Fruit fly (Drosophila melanogaster): ENCODE results near the gene Pomp.

Pomp gene

dm6 chr2L:20825265-20825664, 37.8 kb downstream of the Pomp start (continued):
- TF ChIP-seq dac (GFP tag; optimal IDR thresholded peaks at IDR 0.05): no peak
- TF ChIP-seq acj6 (GFP tag; optimal IDR thresholded peaks at IDR 0.05): no peak
- TF ChIP-seq svp (GFP tag): peak; percentile 83
- TF ChIP-seq achi (GFP tag; optimal IDR thresholded peaks at IDR 0.05): no peak
- TF ChIP-seq CG4318 (GFP tag; optimal IDR thresholded peaks at IDR 0.05): no peak
- TF ChIP-seq topi (GFP tag; optimal IDR thresholded peaks at IDR 0.05): no peak
- TF ChIP-seq CG10669 (GFP tag; optimal IDR thresholded peaks at IDR 0.05): no peak
- no peak for TF ChIP-seq esn (GFP tag; optimal IDR thresholded peaks at IDR 0.05)
- no peak for TF ChIP-seq CG8632 (GFP tag; optimal IDR thresholded peaks at IDR 0.05)
- TF ChIP-seq Hr4 (GFP tag; optimal IDR thresholded peaks at IDR 0.05): no peak
- TF ChIP-seq CG8119 (GFP tag; IDR thresholded peaks at IDR 0.05): no peak
- no peak for TF ChIP-seq Eip75B (GFP tag; optimal IDR thresholded peaks at IDR 0.05)
- TF ChIP-seq CG9139 (GFP tag; optimal IDR thresholded peaks at IDR 0.05): peak; percentile 21
- no peak for TF ChIP-seq Eip93F (GFP tag; optimal IDR thresholded peaks at IDR 0.05)
- peak; percentile 20 for TF ChIP-seq CG6854 (GFP tag; optimal IDR thresholded peaks at IDR 0.05)
- TF ChIP-seq eg (GFP tag; IDR thresholded peaks at IDR 0.05): peak; percentile 38; the same call in 2 of the 3 replicates
- no peak for TF ChIP-seq Hr39 (GFP tag; optimal IDR thresholded peaks at IDR 0.05)
- TF ChIP-seq CG6163 (GFP tag; IDR thresholded peaks at IDR 0.05): no peak
- TF ChIP-seq fd59A (GFP tag; optimal IDR thresholded peaks at IDR 0.05): no peak

dm6 chr2L:20826226-20826625, 38.8 kb downstream of the Pomp start:
- TF ChIP-seq CG11762 (GFP tag; optimal IDR thresholded peaks at IDR 0.05; ENCODE audit: insufficient read depth): no peak
- TF ChIP-seq ss (GFP tag; optimal IDR thresholded peaks at IDR 0.05): no peak
- TF ChIP-seq Ets21C (GFP tag; optimal IDR thresholded peaks at IDR 0.05): no peak
- TF ChIP-seq achi (GFP tag; optimal IDR thresholded peaks at IDR 0.05): no peak
- TF ChIP-seq Ets96B (tag; optimal IDR thresholded peaks at IDR 0.05): no peak
- TF ChIP-seq svp (GFP tag): no peak
- TF ChIP-seq Sox15 (GFP tag; optimal IDR thresholded peaks at IDR 0.05): no peak
- no peak for TF ChIP-seq CG9139 (GFP tag; optimal IDR thresholded peaks at IDR 0.05)
- no peak for TF ChIP-seq Eip93F (GFP tag; optimal IDR thresholded peaks at IDR 0.05)
- TF ChIP-seq CG6808 (GFP tag; optimal IDR thresholded peaks at IDR 0.05): no peak
- TF ChIP-seq CG11902 (GFP tag; optimal IDR thresholded peaks at IDR 0.05): no peak
- no peak for TF ChIP-seq Eip78C (GFP tag)
- TF ChIP-seq Met (GFP tag; optimal IDR thresholded peaks at IDR 0.05): no peak
- TF ChIP-seq fkh (GFP tag; optimal IDR thresholded peaks at IDR 0.05): no peak
- no peak for TF ChIP-seq CG7368 (GFP tag; optimal IDR thresholded peaks at IDR 0.05)
- no peak for TF ChIP-seq spab (GFP tag; optimal IDR thresholded peaks at IDR 0.05)
- no peak for TF ChIP-seq CG34406 (GFP tag; optimal IDR thresholded peaks at IDR 0.05)
- no peak for TF ChIP-seq CG6792 (GFP tag; optimal IDR thresholded peaks at IDR 0.05)

dm6 chr2L:20827045-20827444, 39.6 kb downstream of the Pomp start:
- TF ChIP-seq Ets96B (tag; optimal IDR thresholded peaks at IDR 0.05) (no peak), eg (GFP tag; IDR thresholded peaks at IDR 0.05) (no peak), CG10631 (GFP tag; optimal IDR thresholded peaks at IDR 0.05) (no peak), lz (GFP tag; optimal IDR thresholded peaks at IDR 0.05) (no peak), CG3919 (GFP tag; optimal IDR thresholded peaks at IDR 0.05) (no peak), topi (GFP tag; optimal IDR thresholded peaks at IDR 0.05) (no peak), CG11294 (GFP tag; IDR thresholded peaks at IDR 0.05) (no peak), Hr4 (GFP tag; optimal IDR thresholded peaks at IDR 0.05) (no peak), CG6276 (GFP tag; optimal IDR thresholded peaks at IDR 0.05) (no peak), dac (GFP tag; optimal IDR thresholded peaks at IDR 0.05) (no peak), CG11762 (GFP tag; optimal IDR thresholded peaks at IDR 0.05; ENCODE audit: insufficient read depth) (no peak), CG8632 (GFP tag; optimal IDR thresholded peaks at IDR 0.05) (no peak), cyc (GFP tag; optimal IDR thresholded peaks at IDR 0.05) (no peak), salr (GFP tag; optimal IDR thresholded peaks at IDR 0.05) (no peak), CG9139 (GFP tag; optimal IDR thresholded peaks at IDR 0.05) (no peak), CG34406 (GFP tag; optimal IDR thresholded peaks at IDR 0.05) (no peak)

All from whole organism, prepupa.